Fruit fly (Drosophila melanogaster): ENCODE measurements around the gene cyst.

cyst gene

DNA sequence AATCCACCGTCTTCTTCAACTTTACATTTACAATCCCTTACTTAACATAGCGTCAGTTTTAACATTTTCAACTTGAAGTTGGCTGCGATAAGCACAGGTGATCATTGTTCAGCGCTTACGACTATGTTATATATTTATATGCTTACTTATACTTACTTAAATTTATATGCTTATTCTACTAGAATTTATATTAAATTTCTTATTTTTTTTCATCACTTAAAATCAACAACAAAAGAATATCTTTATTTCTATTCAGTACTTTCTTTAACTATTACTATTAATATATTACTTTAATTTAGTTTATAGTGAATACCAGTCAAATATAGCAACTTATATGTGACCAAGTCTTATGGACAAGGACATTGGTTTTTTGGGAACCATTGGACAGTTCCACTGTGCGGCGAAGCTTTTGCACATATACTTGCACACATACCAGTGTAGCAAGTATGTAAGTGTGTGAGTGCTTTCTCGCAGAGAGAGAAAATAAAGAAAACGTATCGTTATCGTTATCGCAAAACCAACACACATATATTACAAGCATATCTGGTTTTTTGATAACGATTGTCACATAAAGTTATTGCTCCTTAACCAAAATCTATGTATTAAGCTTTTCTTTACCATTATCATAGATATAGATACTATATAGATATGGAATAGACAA lies 8.7 kb upstream of the cyst start, which contains the start of gene Hasp (continued):
- TF ChIP-seq CG1647 (GFP tag; optimal IDR thresholded peaks at IDR 0.05), result peak; percentile 7
- peak; percentile 59 for TF ChIP-seq gcm (GFP tag; optimal IDR thresholded peaks at IDR 0.05)
- TF ChIP-seq otp (GFP tag; IDR thresholded peaks at IDR 0.05), result no peak
- peak; percentile 52 for TF ChIP-seq Spps (tag; optimal IDR thresholded peaks at IDR 0.05)
- TF ChIP-seq zf30C (GFP tag; optimal IDR thresholded peaks at IDR 0.05), result no peak
- TF ChIP-seq HHEX (GFP tag; optimal IDR thresholded peaks at IDR 0.05), result peak; percentile 39
- TF ChIP-seq dpn (GFP tag; optimal IDR thresholded peaks at IDR 0.05), result peak in 1 of 2 experiments; percentile 62
- peak; percentile 39 for TF ChIP-seq CG2120 (GFP tag; optimal IDR thresholded peaks at IDR 0.05)
- no peak for TF ChIP-seq CG6272 (GFP tag; IDR thresholded peaks at IDR 0.05)
- TF ChIP-seq CG14710 (tag; optimal IDR thresholded peaks at IDR 0.05), result peak; percentile 46
- peak; percentile 33 for TF ChIP-seq trem (tag; optimal IDR thresholded peaks at IDR 0.05)
- TF ChIP-seq MBD-R2 (GFP tag; IDR thresholded peaks at IDR 0.05), result peak; percentile 39; the same call in 1 of the 2 replicates
- TF ChIP-seq CG12219 (GFP tag; optimal IDR thresholded peaks at IDR 0.05), result peak; percentile 44
- peak; percentile 42 for TF ChIP-seq sug (tag; optimal IDR thresholded peaks at IDR 0.05)
- TF ChIP-seq CG15514 (GFP tag; optimal IDR thresholded peaks at IDR 0.05), result peak; percentile 19
- TF ChIP-seq CG2875 (GFP tag; optimal IDR thresholded peaks at IDR 0.05), result peak; percentile 33
- peak; percentile 11 to 19 for TF ChIP-seq Trl (optimal IDR thresholded peaks at IDR 0.05)
- no peak for TF ChIP-seq Trl (GFP tag; optimal IDR thresholded peaks at IDR 0.05)
- TF ChIP-seq lmd (GFP tag; IDR thresholded peaks at IDR 0.05), result peak; percentile 58; the same call in 1 of the 2 replicates
- TF ChIP-seq Dip3 (GFP tag; optimal IDR thresholded peaks at IDR 0.05), result peak; percentile 28
- TF ChIP-seq Meics (GFP tag; optimal IDR thresholded peaks at IDR 0.05), result peak; percentile 67
- peak; percentile 30; the same call in 1 of the 3 replicates for TF ChIP-seq CG34422 (GFP tag; IDR thresholded peaks at IDR 0.05)
- peak; percentile 45 for TF ChIP-seq sisA (GFP tag; IDR thresholded peaks at IDR 0.05)
- peak; percentile 62 for TF ChIP-seq CG10654 (GFP tag; optimal IDR thresholded peaks at IDR 0.05)
- TF ChIP-seq Xbp1 (GFP tag; optimal IDR thresholded peaks at IDR 0.05), result peak; percentile 52
- no peak for TF ChIP-seq gsb-n (tag; optimal IDR thresholded peaks at IDR 0.05)
- TF ChIP-seq CG7271 (tag; optimal IDR thresholded peaks at IDR 0.05), result peak; percentile 35
- peak; percentile 29 for TF ChIP-seq CG18619 (GFP tag; optimal IDR thresholded peaks at IDR 0.05)
- peak; percentile 65 for TF ChIP-seq sob (GFP tag; IDR thresholded peaks at IDR 0.05)
- TF ChIP-seq CG30020 (tag; optimal IDR thresholded peaks at IDR 0.05), result peak; percentile 2
- no peak for TF ChIP-seq sd (tag; optimal IDR thresholded peaks at IDR 0.05)
- TF ChIP-seq CG9817 (tag; optimal IDR thresholded peaks at IDR 0.05), result no peak
- no peak for TF ChIP-seq CG17802 (tag; optimal IDR thresholded peaks at IDR 0.05)
- no peak for TF ChIP-seq ftz-f1 (GFP tag; optimal IDR thresholded peaks at IDR 0.05)
- no peak for TF ChIP-seq NC2β (GFP tag; optimal IDR thresholded peaks at IDR 0.05)
- peak; percentile 92 for TF ChIP-seq mld (GFP tag; IDR thresholded peaks at IDR 0.05; ENCODE audit: partially characterized antibody)
- peak; percentile 31 for TF ChIP-seq slp2 (GFP tag; optimal IDR thresholded peaks at IDR 0.05)
- no peak for TF ChIP-seq cato (GFP tag; optimal IDR thresholded peaks at IDR 0.05; ENCODE audit: borderline replicate concordance)
- peak; percentile 4 for TF ChIP-seq BEAF-32 (GFP tag; optimal IDR thresholded peaks at IDR 0.05)
- peak; percentile 54 for TF ChIP-seq CG8290 (GFP tag; optimal IDR thresholded peaks at IDR 0.05)
- no peak for TF ChIP-seq CG8290 (tag; optimal IDR thresholded peaks at IDR 0.05)
- TF ChIP-seq NfI (GFP tag; optimal IDR thresholded peaks at IDR 0.05), result peak; percentile 35
- TF ChIP-seq CG6791 (GFP tag; IDR thresholded peaks at IDR 0.05; ENCODE audit: partially characterized antibody), result peak; percentile 83
- TF ChIP-seq so (GFP tag; IDR thresholded peaks at IDR 0.05), result 0 out of 3 replicates have a peak, but pooled peaks have one; percentile 13
- no peak for TF ChIP-seq crp (GFP tag; optimal IDR thresholded peaks at IDR 0.05)
- no peak for TF ChIP-seq crc (GFP tag; optimal IDR thresholded peaks at IDR 0.05)
- TF ChIP-seq CG8924 (tag; optimal IDR thresholded peaks at IDR 0.05), result peak; percentile 9
- peak; percentile 9; the same call in 1 of the 3 replicates for TF ChIP-seq CG14050 (GFP tag; IDR thresholded peaks at IDR 0.05)
- peak; percentile 72; the same call in 1 of the 4 replicates for TF ChIP-seq chinmo (GFP tag; IDR thresholded peaks at IDR 0.05; ENCODE audit: partially characterized antibody)
